Worm (Caenorhabditis elegans): ENCODE results near the gene C50B8.6.

DNA sequence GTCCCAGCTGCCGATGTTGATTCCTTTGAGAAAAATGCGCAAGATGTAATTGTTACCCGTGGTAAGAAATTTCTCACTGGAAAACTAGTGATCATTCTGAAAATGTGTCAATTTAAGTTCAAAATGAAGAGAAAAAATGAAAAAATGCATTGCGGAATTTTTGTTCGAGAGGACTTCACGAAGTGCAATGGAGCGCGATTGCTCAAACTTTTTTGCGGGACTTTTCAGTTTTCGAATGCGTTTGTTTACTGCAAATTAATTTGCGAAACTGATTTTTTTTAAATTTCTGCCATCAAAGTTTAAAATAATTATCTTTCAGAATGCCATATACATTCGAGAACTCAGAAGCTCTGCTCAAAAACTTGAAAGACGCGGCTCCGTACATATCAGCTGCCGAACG, 10.2 kb upstream of the C50B8.6 start, which contains the start of the genes nuaf-1 and bir-2:
- TF ChIP-seq pha-4 (tag; optimal IDR thresholded peaks at IDR 0.05): peak; percentile 85
- peak; percentile 37 for TF ChIP-seq R02D3.7 (tag; optimal IDR thresholded peaks at IDR 0.05)
- TF ChIP-seq aly-2 (tag; optimal IDR thresholded peaks at IDR 0.05): no peak
- TF ChIP-seq nfya-1 (tag; optimal IDR thresholded peaks at IDR 0.05; ENCODE audit: insufficient read depth): peak; percentile 55
- TF ChIP-seq elt-3 (tag; optimal IDR thresholded peaks at IDR 0.05): no peak
